Fruit fly (Drosophila melanogaster): ENCODE data around the gene CG31606.
A peak's percentile ranks its signal among the peaks of the same experiment; 100 is the strongest.

Gene CG31606

DNA sequence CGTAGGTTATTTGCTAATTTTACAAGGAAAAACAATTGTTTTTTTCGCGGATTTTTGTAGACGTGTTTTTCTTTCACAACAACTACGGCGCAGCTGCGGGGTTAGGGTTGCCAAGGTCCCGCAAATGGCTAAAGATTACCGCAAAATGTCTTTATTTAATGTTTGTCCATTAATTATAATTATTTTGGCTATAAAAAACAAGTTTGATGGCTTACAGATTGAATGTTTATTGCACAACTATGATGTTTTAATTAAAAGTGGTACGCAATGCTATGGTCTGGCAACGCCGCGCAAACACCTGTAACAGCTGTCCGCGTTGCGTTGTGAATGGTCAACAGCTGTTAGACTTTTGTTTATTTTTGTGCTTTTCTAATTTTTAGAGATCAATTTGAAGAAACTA, 9.3 kb downstream of the CG31606 start (continued):
- TF ChIP-seq tll (GFP tag; optimal IDR thresholded peaks at IDR 0.05): no peak
- TF ChIP-seq CG6654 (GFP tag; optimal IDR thresholded peaks at IDR 0.05): peak; percentile 26
- TF ChIP-seq CG12236 (GFP tag; optimal IDR thresholded peaks at IDR 0.05): no peak
- TF ChIP-seq Nf-YC (tag; optimal IDR thresholded peaks at IDR 0.05): peak; percentile 69
- peak; percentile 23 for TF ChIP-seq CG9797 (GFP tag; optimal IDR thresholded peaks at IDR 0.05)
- peak; percentile 78 for TF ChIP-seq zfh2 (GFP tag; optimal IDR thresholded peaks at IDR 0.05)
- TF ChIP-seq ssp (GFP tag; IDR thresholded peaks at IDR 0.05): no peak; the same call in 1 of the 2 replicates
- TF ChIP-seq Deaf1 (tag; optimal IDR thresholded peaks at IDR 0.05): peak; percentile 15
- TF ChIP-seq odd (GFP tag; optimal IDR thresholded peaks at IDR 0.05): peak; percentile 30
- TF ChIP-seq CoRest (tag; optimal IDR thresholded peaks at IDR 0.05): peak; percentile 76
- TF ChIP-seq Dfd (GFP tag; optimal IDR thresholded peaks at IDR 0.05): no peak
- 0 out of 2 replicates have a peak, but pooled peaks have one; percentile 39 for TF ChIP-seq Atf6 (GFP tag; IDR thresholded peaks at IDR 0.05)
- peak; percentile 72 for TF ChIP-seq Xrp1 (GFP tag; IDR thresholded peaks at IDR 0.05)
- peak; percentile 78 for TF ChIP-seq gro (GFP tag; optimal IDR thresholded peaks at IDR 0.05)
- TF ChIP-seq CG6854 (GFP tag; optimal IDR thresholded peaks at IDR 0.05): peak; percentile 53
- no peak for TF ChIP-seq oc (tag; optimal IDR thresholded peaks at IDR 0.05)
- TF ChIP-seq Six4 (GFP tag; optimal IDR thresholded peaks at IDR 0.05): peak; percentile 70
- peak; percentile 48 for TF ChIP-seq BtbVII (GFP tag; optimal IDR thresholded peaks at IDR 0.05)
- TF ChIP-seq CG10654 (GFP tag; optimal IDR thresholded peaks at IDR 0.05): peak; percentile 68
- TF ChIP-seq MTF-1 (GFP tag; optimal IDR thresholded peaks at IDR 0.05; ENCODE audit: borderline replicate concordance): peak; percentile 47
- TF ChIP-seq CG2199 (GFP tag; IDR thresholded peaks at IDR 0.05): peak; percentile 55; the same call in 1 of the 3 replicates
- TF ChIP-seq nau (GFP tag; optimal IDR thresholded peaks at IDR 0.05): peak; percentile 57
- TF ChIP-seq pum (GFP tag; optimal IDR thresholded peaks at IDR 0.05): peak; percentile 72
- TF ChIP-seq rib (GFP tag; IDR thresholded peaks at IDR 0.05): no peak
- peak; percentile 69 for TF ChIP-seq nerfin-1 (tag; optimal IDR thresholded peaks at IDR 0.05)
- peak; percentile 71 for TF ChIP-seq CG13894 (tag; optimal IDR thresholded peaks at IDR 0.05)
- TF ChIP-seq dan (GFP tag; IDR thresholded peaks at IDR 0.05): no peak
- peak; percentile 68 for TF ChIP-seq CG10366 (GFP tag; IDR thresholded peaks at IDR 0.05)
- peak; percentile 48 for TF ChIP-seq CG15479 (GFP tag; optimal IDR thresholded peaks at IDR 0.05)
- TF ChIP-seq pfk (GFP tag; optimal IDR thresholded peaks at IDR 0.05): no peak
- no peak for TF ChIP-seq gsb-n (tag; optimal IDR thresholded peaks at IDR 0.05)
- TF ChIP-seq CG13296 (GFP tag; optimal IDR thresholded peaks at IDR 0.05): peak; percentile 68
- TF ChIP-seq danr (GFP tag; IDR thresholded peaks at IDR 0.05): peak; percentile 43; the same call in 1 of the 2 replicates
- peak; percentile 60 for TF ChIP-seq CG10209 (GFP tag; optimal IDR thresholded peaks at IDR 0.05)
- TF ChIP-seq croc (GFP tag; conservative IDR thresholded peaks at IDR 0.05): peak; percentile 41; the same call in 2 of the 3 replicates
- peak; percentile 21 for TF ChIP-seq cwo (GFP tag; optimal IDR thresholded peaks at IDR 0.05)
- TF ChIP-seq pzg (GFP tag; optimal IDR thresholded peaks at IDR 0.05): peak; percentile 76
- peak; percentile 28 for TF ChIP-seq CG8089 (GFP tag; optimal IDR thresholded peaks at IDR 0.05)
- no peak for TF ChIP-seq wek (GFP tag; optimal IDR thresholded peaks at IDR 0.05)
- TF ChIP-seq dmrt11E (tag; optimal IDR thresholded peaks at IDR 0.05): peak; percentile 38
- peak; percentile 76 for TF ChIP-seq HLH54F (GFP tag; optimal IDR thresholded peaks at IDR 0.05)
- TF ChIP-seq dati (GFP tag; IDR thresholded peaks at IDR 0.05): no peak
- peak; percentile 25 for TF ChIP-seq salm (tag; optimal IDR thresholded peaks at IDR 0.05)
- TF ChIP-seq CG11456 (GFP tag; IDR thresholded peaks at IDR 0.05): no peak
- no peak for TF ChIP-seq mld (GFP tag; IDR thresholded peaks at IDR 0.05; ENCODE audit: partially characterized antibody)
- TF ChIP-seq CG14014 (GFP tag; IDR thresholded peaks at IDR 0.05): peak; percentile 67
- TF ChIP-seq NFAT (GFP tag; IDR thresholded peaks at IDR 0.05): peak; percentile 38
- TF ChIP-seq inv (GFP tag; IDR thresholded peaks at IDR 0.05; ENCODE audit: partially characterized antibody): no peak
- TF ChIP-seq CG10462 (GFP tag; optimal IDR thresholded peaks at IDR 0.05): no peak
- no peak for TF ChIP-seq cg (GFP tag; optimal IDR thresholded peaks at IDR 0.05)

Data from whole organism, embryonic.